Fruit fly (Drosophila melanogaster) whole organism, embryonic: Measurements from ENCODE around the gene CG5815.
A peak's percentile ranks its signal among the peaks of the same experiment; 100 is the strongest.

Source experiments
- CG10366 ChIP-seq: fragments of 200-800 bp; sonication (Bioruptor generic); IDR thresholded peaks from 2 replicates; pipeline ENCODE4 v1.3.6; 2022; ENCODE audit warnings: missing biosample characterization, missing genetic modification characterization
- CG10543 ChIP-seq: fragments of 200-800 bp; sonication (Bioruptor generic); optimal IDR thresholded peaks from 3 replicates; lab custom pipeline; 2017; ENCODE audit warnings: missing biosample characterization, mild to moderate bottlenecking, missing genetic modification characterization, moderate library complexity
- CG10979 ChIP-seq: fragments of 200-800 bp; sonication (Bioruptor generic); optimal IDR thresholded peaks from 2 replicates; lab custom pipeline; 2018; ENCODE audit warnings: missing biosample characterization, mild to moderate bottlenecking, missing genetic modification characterization, moderate library complexity
- CG11093 ChIP-seq: fragments of 200-800 bp; sonication (Bioruptor generic); IDR thresholded peaks from 3 replicates; pipeline ENCODE4 v1.3.6; 2022; ENCODE audit warnings: missing biosample characterization, missing genetic modification characterization
- CG12769 ChIP-seq: fragments of 200-800 bp; sonication (Bioruptor generic); optimal IDR thresholded peaks from 2 replicates; lab custom pipeline; 2019; ENCODE audit warnings: missing biosample characterization, mild to moderate bottlenecking, missing genetic modification characterization, moderate library complexity
- CG32532 ChIP-seq: fragments of 200-800 bp; sonication (Bioruptor generic); IDR thresholded peaks from 2 replicates; pipeline ENCODE4 v1.3.6; 2022; ENCODE audit warnings: missing biosample characterization, missing genetic modification characterization
- CG34376 ChIP-seq: fragments of 200-800 bp; sonication (Bioruptor generic); optimal IDR thresholded peaks from 2 replicates; lab custom pipeline; 2018; ENCODE audit warnings: missing biosample characterization, mild to moderate bottlenecking, missing genetic modification characterization
- CG6254 ChIP-seq: fragments of 200-800 bp; sonication (Bioruptor generic); optimal IDR thresholded peaks from 3 replicates; lab custom pipeline; 2017; ENCODE audit warnings: mild to moderate bottlenecking, missing biosample characterization, missing genetic modification reagents, missing genetic modification characterization
- CG6654 ChIP-seq: fragments of 200-800 bp; sonication (Bioruptor generic); optimal IDR thresholded peaks from 2 replicates; lab custom pipeline; 2017; ENCODE audit warnings: missing biosample characterization, mild to moderate bottlenecking, missing genetic modification characterization
- CG7372 ChIP-seq: fragments of 200-800 bp; sonication (Bioruptor generic); IDR thresholded peaks from 2 replicates; pipeline ENCODE4 v1.3.6; 2022; ENCODE audit warnings: missing biosample characterization, missing genetic modification characterization
- CG9727 ChIP-seq: fragments of 200-800 bp; sonication (Bioruptor generic); optimal IDR thresholded peaks from 3 replicates; lab custom pipeline; 2017; ENCODE audit warnings: missing biosample characterization, mild to moderate bottlenecking, missing genetic modification characterization
- Dll ChIP-seq: fragments of 200-800 bp; sonication (Bioruptor generic); IDR thresholded peaks from 4 replicates; pipeline ENCODE4 v1.3.6; 2022; ENCODE audit warnings: missing biosample characterization, missing genetic modification characterization; ENCODE audit not compliant: partially characterized antibody
- Dp ChIP-seq: fragments of 200-800 bp; sonication (Bioruptor generic); optimal IDR thresholded peaks from 2 replicates; lab custom pipeline; 2018; ENCODE audit warnings: missing biosample characterization, mild to moderate bottlenecking, missing genetic modification characterization, moderate library complexity
- Ets65A ChIP-seq: fragments of 200-800 bp; sonication (Bioruptor generic); peaks from one replicate; lab custom pipeline; 2016; ENCODE audit warnings: missing biosample characterization, missing genetic modification characterization
- Fer3 ChIP-seq: fragments of 200-800 bp; sonication (Bioruptor generic); optimal IDR thresholded peaks from 2 replicates; lab custom pipeline; 2018; ENCODE audit warnings: missing biosample characterization, mild to moderate bottlenecking, missing genetic modification characterization, moderate library complexity
- Gug ChIP-seq: fragments of 200-800 bp; sonication (Bioruptor generic); IDR thresholded peaks from 4 replicates; pipeline ENCODE4 v1.3.6; 2022; ENCODE audit warnings: missing biosample characterization, missing genetic modification characterization
- HHEX ChIP-seq: fragments of 200-800 bp; sonication (Bioruptor generic); optimal IDR thresholded peaks from 3 replicates; lab custom pipeline; 2017; ENCODE audit warnings: missing biosample characterization, mild to moderate bottlenecking, missing genetic modification characterization, missing genetic modification reagents
- Hey ChIP-seq: fragments of 200-800 bp; sonication (Bioruptor generic); optimal IDR thresholded peaks from 3 replicates; lab custom pipeline; 2018; ENCODE audit warnings: missing biosample characterization, mild to moderate bottlenecking, missing genetic modification characterization
- HmgD ChIP-seq: fragments of 200-800 bp; sonication (Bioruptor generic); optimal IDR thresholded peaks from 3 replicates; lab custom pipeline; 2016; ENCODE audit warnings: missing biosample characterization, missing genetic modification characterization
- HmgZ ChIP-seq: fragments of 200-800 bp; sonication (Bioruptor generic); optimal IDR thresholded peaks from 2 replicates; lab custom pipeline; 2018; ENCODE audit warnings: missing biosample characterization, mild to moderate bottlenecking, missing genetic modification characterization
- Hr78 ChIP-seq, 2 experiments: fragments of 200-800 bp in 1 of 2; fragments of >200 bp in 1 of 2; sonication (Bioruptor generic) in 1 of 2; optimal IDR thresholded peaks; 2 replicates each; lab custom pipeline; 2017 to 2019; ENCODE audit warnings: missing biosample characterization in 2 of 2, missing genetic modification characterization in 2 of 2, mild to moderate bottlenecking in 1 of 2, moderate library complexity in 1 of 2
- Neu2 ChIP-seq: fragments of 200-800 bp; sonication (Bioruptor generic); optimal IDR thresholded peaks from 3 replicates; lab custom pipeline; 2016; ENCODE audit warnings: missing biosample characterization, missing genetic modification characterization, borderline replicate concordance
- Nf-YA ChIP-seq: fragments of 200-800 bp; sonication (Bioruptor generic); IDR thresholded peaks from 2 replicates; pipeline ENCODE4 v1.3.6; 2022; ENCODE audit warnings: missing biosample characterization, missing genetic modification characterization
- NfI ChIP-seq: fragments of 200-800 bp; sonication (Bioruptor generic); optimal IDR thresholded peaks from 3 replicates; lab custom pipeline; 2018; ENCODE audit warnings: missing biosample characterization, mild to moderate bottlenecking, missing genetic modification characterization, moderate library complexity
- Sox102F ChIP-seq: fragments of 200-800 bp; sonication (Bioruptor generic); optimal IDR thresholded peaks from 2 replicates; lab custom pipeline; 2018; ENCODE audit warnings: missing biosample characterization, mild to moderate bottlenecking, missing genetic modification characterization, moderate library complexity
- Trl ChIP-seq, 3 experiments: fragments of >200 bp in 2 of 3; fragments of 200-800 bp in 1 of 3; sonication (Bioruptor generic) in 1 of 3; optimal IDR thresholded peaks; 2 replicates in 1 of 3; 3 replicates in 2 of 3; lab custom pipeline; 2016 to 2017; ENCODE audit warnings: missing biosample characterization in 1 of 3, missing genetic modification characterization in 1 of 3
- Vsx1 ChIP-seq: fragments of 200-800 bp; sonication (Bioruptor generic); optimal IDR thresholded peaks from 2 replicates; lab custom pipeline; 2017; ENCODE audit warnings: missing biosample characterization, mild to moderate bottlenecking, missing genetic modification characterization, missing genetic modification reagents
- bowl ChIP-seq: fragments of 200-800 bp; sonication (Bioruptor generic); IDR thresholded peaks from 2 replicates; pipeline ENCODE4 v1.3.6; 2022; ENCODE audit warnings: missing biosample characterization, missing genetic modification characterization
- chif ChIP-seq, 2 experiments: fragments of 200-800 bp; sonication (Bioruptor generic); optimal IDR thresholded peaks; 3 replicates each; lab custom pipeline; 2016; ENCODE audit warnings: missing biosample characterization in 2 of 2, missing genetic modification characterization in 2 of 2
- chinmo ChIP-seq: fragments of 200-800 bp; sonication (Bioruptor generic); IDR thresholded peaks from 4 replicates; pipeline ENCODE4 v1.3.6; 2022; ENCODE audit warnings: missing biosample characterization, missing genetic modification characterization; ENCODE audit not compliant: partially characterized antibody
- crol ChIP-seq: fragments of 200-800 bp; sonication (Bioruptor generic); IDR thresholded peaks from 2 replicates; pipeline ENCODE4 v1.3.6; 2022; ENCODE audit warnings: missing biosample characterization, missing genetic modification characterization
- disco-r ChIP-seq: fragments of 200-800 bp; sonication (Bioruptor generic); optimal IDR thresholded peaks from 2 replicates; lab custom pipeline; 2016; ENCODE audit warnings: missing biosample characterization, missing genetic modification characterization
- dmrt99B ChIP-seq: fragments of 200-800 bp; sonication (Bioruptor generic); optimal IDR thresholded peaks from 2 replicates; lab custom pipeline; 2018; ENCODE audit warnings: missing biosample characterization, mild to moderate bottlenecking, missing genetic modification characterization, moderate library complexity
- fd96Cb ChIP-seq: fragments of 200-800 bp; sonication (Bioruptor generic); optimal IDR thresholded peaks from 2 replicates; lab custom pipeline; 2018; ENCODE audit warnings: missing biosample characterization, mild to moderate bottlenecking, missing genetic modification characterization, moderate library complexity
- hkb ChIP-seq, 2 experiments: fragments of 200-800 bp in 1 of 2; fragments of >200 bp in 1 of 2; sonication (Bioruptor generic) in 1 of 2; IDR thresholded peaks in 1 of 2; optimal IDR thresholded peaks in 1 of 2; 2 replicates each; pipeline versions ENCODE4 v1.3.6 to Lab custom; 2017 to 2022; ENCODE audit warnings: missing biosample characterization in 1 of 2, missing genetic modification characterization in 1 of 2
- ind ChIP-seq: fragments of 200-800 bp; sonication (Bioruptor generic); optimal IDR thresholded peaks from 3 replicates; lab custom pipeline; 2016; ENCODE audit warnings: missing biosample characterization, missing genetic modification characterization
- lilli ChIP-seq: fragments of 200-800 bp; sonication (Bioruptor generic); optimal IDR thresholded peaks from 3 replicates; lab custom pipeline; 2016; ENCODE audit warnings: missing biosample characterization, missing genetic modification characterization
- pan ChIP-seq, 4 experiments: fragments of >200 bp in 3 of 4; fragments of 200-800 bp in 1 of 4; sonication (Bioruptor generic) in 1 of 4; optimal IDR thresholded peaks in 3 of 4; IDR thresholded peaks in 1 of 4; 2 replicates each; pipeline versions ENCODE4 v1.3.6 to Lab custom; 2017 to 2022; ENCODE audit warnings: missing biosample characterization in 2 of 4, missing genetic modification characterization in 2 of 4, mixed read lengths in 1 of 4
- pnt ChIP-seq: fragments of 200-800 bp; sonication (Bioruptor generic); optimal IDR thresholded peaks from 3 replicates; lab custom pipeline; 2016; ENCODE audit warnings: missing biosample characterization, missing genetic modification characterization
- schlank ChIP-seq: fragments of 200-800 bp; sonication (Bioruptor generic); optimal IDR thresholded peaks from 2 replicates; lab custom pipeline; 2018; ENCODE audit warnings: missing biosample characterization, mild to moderate bottlenecking, missing genetic modification characterization
- shn ChIP-seq: fragments of 200-800 bp; sonication (Bioruptor generic); optimal IDR thresholded peaks from 3 replicates; lab custom pipeline; 2016; ENCODE audit warnings: missing biosample characterization, missing genetic modification characterization
- slbo ChIP-seq: fragments of 200-800 bp; sonication (Bioruptor generic); IDR thresholded peaks from 2 replicates; pipeline ENCODE4 v1.3.6; 2022; ENCODE audit warnings: missing biosample characterization, missing genetic modification characterization
- so ChIP-seq: fragments of 200-800 bp; sonication (Bioruptor generic); IDR thresholded peaks from 3 replicates; pipeline ENCODE4 v1.3.6; 2022; ENCODE audit warnings: missing biosample characterization, missing genetic modification characterization
- tin ChIP-seq: fragments of 200-800 bp; sonication (Bioruptor generic); optimal IDR thresholded peaks from 3 replicates; lab custom pipeline; 2016; ENCODE audit warnings: missing biosample characterization, missing genetic modification characterization
- ttk ChIP-seq: fragments of 200-800 bp; sonication (Bioruptor generic); IDR thresholded peaks from 2 replicates; pipeline ENCODE4 v2.1.2; 2022; ENCODE audit warnings: missing biosample characterization, missing genetic modification characterization
- vvl ChIP-seq: fragments of 200-800 bp; sonication (Bioruptor generic); IDR thresholded peaks from 2 replicates; pipeline ENCODE4 v1.3.6; 2022; ENCODE audit warnings: missing biosample characterization, missing genetic modification characterization
- zfh2 ChIP-seq: fragments of 200-800 bp; sonication (Bioruptor generic); optimal IDR thresholded peaks from 2 replicates; lab custom pipeline; 2016; ENCODE audit warnings: missing biosample characterization, missing genetic modification characterization

Gene CG5815

dm6 chr3R:27070906-27071498 is 41.4 kb upstream of the CG5815 start:
- TF ChIP-seq zfh2 (GFP tag; lab: Kevin White, UChicago) (peak; percentile 9), dmrt99B (tag; lab: Kevin White, UChicago) (peak; percentile 8), bowl (GFP tag; lab: Robert Waterston, UW) (0 out of 2 replicates have a peak, but pooled peaks have one; percentile 6), Sox102F (GFP tag; lab: Kevin White, UChicago) (peak; percentile 24), vvl (GFP tag; lab: Robert Waterston, UW) (peak; percentile 58; the same call in 1 of the 2 replicates), CG7372 (GFP tag; lab: Robert Waterston, UW) (no peak), tin (GFP tag; lab: Kevin White, UChicago) (no peak), fd96Cb (no peak), Ets65A (GFP tag; lab: Kevin White, UChicago) (peak; percentile 74), crol (GFP tag; lab: Robert Waterston, UW) (no peak), CG10366 (GFP tag; lab: Robert Waterston, UW) (peak; percentile 30; the same call in 1 of the 2 replicates), Dll (0 out of 4 replicates have a peak, but pooled peaks have one; percentile 16), Dp (no peak), CG11093 (GFP tag; lab: Robert Waterston, UW) (no peak), shn (GFP tag; lab: Kevin White, UChicago) (peak; percentile 20), ttk (GFP tag; lab: Robert Waterston, UW) (0 out of 2 replicates have a peak, but pooled peaks have one; percentile 20), HHEX (GFP tag; lab: Kevin White, UChicago) (peak; percentile 31), hkb (optimal IDR thresholded peaks at IDR 0.05; lab: Kevin White, UChicago) (no peak), hkb (GFP tag; IDR thresholded peaks at IDR 0.05; lab: Robert Waterston, UW) (peak; percentile 15; the same call in 1 of the 2 replicates), Trl (optimal IDR thresholded peaks at IDR 0.05; lab: Kevin White, UChicago) (no peak), Trl (GFP tag; optimal IDR thresholded peaks at IDR 0.05; lab: Kevin White, UChicago) (no peak), HmgD (no peak), Nf-YA (GFP tag; lab: Robert Waterston, UW) (no peak), Hey (tag; lab: Kevin White, UChicago) (no peak), pan (optimal IDR thresholded peaks at IDR 0.05; lab: Kevin White, UChicago) (no peak), pan (GFP tag; optimal IDR thresholded peaks at IDR 0.05 in 1 of 2, IDR thresholded peaks at IDR 0.05 in 1 of 2) (peak in 1 of 2 experiments; percentile 31), Hr78 (GFP tag; optimal IDR thresholded peaks at IDR 0.05; lab: Kevin White, UChicago) (peak in 1 of 2 experiments; percentile 16), CG12769 (tag; lab: Kevin White, UChicago) (peak; percentile 23), CG10543 (GFP tag; lab: Kevin White, UChicago) (no peak), slbo (GFP tag; lab: Robert Waterston, UW) (peak; percentile 32; the same call in 1 of the 2 replicates), CG6254 (GFP tag; lab: Kevin White, UChicago) (no peak), chinmo (0 out of 4 replicates have a peak, but pooled peaks have one; percentile 71), schlank (tag; lab: Kevin White, UChicago) (no peak), pnt (GFP tag; lab: Kevin White, UChicago) (no peak), CG9727 (GFP tag; lab: Kevin White, UChicago) (no peak), CG34376 (GFP tag; lab: Kevin White, UChicago) (no peak), ind (peak; percentile 20), lilli (peak; percentile 29), CG6654 (GFP tag; lab: Kevin White, UChicago) (no peak), NfI (GFP tag; lab: Kevin White, UChicago) (peak; percentile 1), Vsx1 (GFP tag; lab: Kevin White, UChicago) (peak; percentile 38), Gug (GFP tag; lab: Robert Waterston, UW) (0 out of 4 replicates have a peak, but pooled peaks have one; percentile 15), CG10979 (no peak), Neu2 (GFP tag; lab: Kevin White, UChicago) (no peak), chif (GFP tag; optimal IDR thresholded peaks at IDR 0.05; lab: Kevin White, UChicago) (no peak), so (no peak), CG32532 (GFP tag; lab: Robert Waterston, UW) (0 out of 2 replicates have a peak, but pooled peaks have one; percentile 19), Fer3 (tag; lab: Kevin White, UChicago) (peak; percentile 1), HmgZ (tag; lab: Kevin White, UChicago) (no peak), disco-r (GFP tag; lab: Kevin White, UChicago) (no peak)
